Fruit fly (Drosophila melanogaster) whole organism, embryonic: ENCODE data around the gene Sodh2.

Experiments used
- CG10147 ChIP-seq: fragments of 200-800 bp; sonication (Bioruptor generic); optimal IDR thresholded peaks from 2 replicates; lab custom pipeline; 2019; ENCODE audit warnings: missing biosample characterization, mild to moderate bottlenecking, missing genetic modification characterization, moderate library complexity
- CG1024 ChIP-seq: fragments of 200-800 bp; sonication (Bioruptor generic); IDR thresholded peaks from 2 replicates; pipeline ENCODE4 v1.3.6; 2022; ENCODE audit warnings: missing biosample characterization, missing genetic modification characterization
- CG10543 ChIP-seq: fragments of 200-800 bp; sonication (Bioruptor generic); optimal IDR thresholded peaks from 3 replicates; lab custom pipeline; 2017; ENCODE audit warnings: missing biosample characterization, mild to moderate bottlenecking, missing genetic modification characterization, moderate library complexity
- CG11398 ChIP-seq: fragments of 200-800 bp; sonication (Bioruptor generic); optimal IDR thresholded peaks from 2 replicates; lab custom pipeline; 2016; ENCODE audit warnings: missing biosample characterization, missing genetic modification characterization
- CG11456 ChIP-seq: fragments of 200-800 bp; sonication (Bioruptor generic); IDR thresholded peaks from 3 replicates; pipeline ENCODE4 v1.3.6; 2022; ENCODE audit warnings: missing biosample characterization, missing genetic modification characterization
- CG13287 ChIP-seq: fragments of 200-800 bp; sonication (Bioruptor generic); IDR thresholded peaks from 2 replicates; pipeline ENCODE4 v1.3.6; 2022; ENCODE audit warnings: missing biosample characterization, missing genetic modification characterization; ENCODE audit not compliant: partially characterized antibody
- CG13894 ChIP-seq: fragments of 200-800 bp; sonication (Bioruptor generic); optimal IDR thresholded peaks from 3 replicates; lab custom pipeline; 2018; ENCODE audit warnings: missing biosample characterization, mild to moderate bottlenecking, missing genetic modification characterization, moderate library complexity
- CG14860 ChIP-seq: fragments of 200-800 bp; sonication (Bioruptor generic); IDR thresholded peaks from 3 replicates; pipeline ENCODE4 v1.3.6; 2022; ENCODE audit warnings: missing biosample characterization, missing genetic modification characterization; ENCODE audit not compliant: partially characterized antibody
- CG15514 ChIP-seq: fragments of 200-800 bp; sonication (Bioruptor generic); optimal IDR thresholded peaks from 3 replicates; lab custom pipeline; 2017; ENCODE audit warnings: missing biosample characterization, missing genetic modification characterization, mild to moderate bottlenecking, moderate library complexity, missing genetic modification reagents
- CG15601 ChIP-seq: fragments of 200-800 bp; sonication (Bioruptor generic); optimal IDR thresholded peaks from 3 replicates; lab custom pipeline; 2019; ENCODE audit warnings: missing biosample characterization, mild to moderate bottlenecking, missing genetic modification characterization, moderate library complexity
- CG1602 ChIP-seq: fragments of 200-800 bp; sonication (Bioruptor generic); optimal IDR thresholded peaks from 3 replicates; lab custom pipeline; 2016; ENCODE audit warnings: missing biosample characterization, missing genetic modification characterization
- CG1603 ChIP-seq: fragments of 200-800 bp; sonication (Bioruptor generic); optimal IDR thresholded peaks from 2 replicates; lab custom pipeline; 2019; ENCODE audit warnings: missing biosample characterization, mild to moderate bottlenecking, missing genetic modification characterization, moderate library complexity
- CG17361 ChIP-seq: fragments of 200-800 bp; sonication (Bioruptor generic); IDR thresholded peaks from 3 replicates; pipeline ENCODE4 v1.3.6; 2022; ENCODE audit warnings: missing biosample characterization, missing genetic modification characterization
- CG2202 ChIP-seq: fragments of 200-800 bp; sonication (Bioruptor generic); optimal IDR thresholded peaks from 2 replicates; lab custom pipeline; 2018; ENCODE audit warnings: missing biosample characterization, mild to moderate bottlenecking, missing genetic modification characterization
- CG30020 ChIP-seq: fragments of 200-800 bp; optimal IDR thresholded peaks from 2 replicates; lab custom pipeline; 2019; ENCODE audit warnings: missing biosample characterization, mild to moderate bottlenecking, missing genetic modification characterization, moderate library complexity
- D ChIP-seq, 2 experiments: fragments of 200-800 bp in 1 of 2; fragments of >200 bp in 1 of 2; sonication (Bioruptor generic) in 1 of 2; optimal IDR thresholded peaks; 2 replicates in 1 of 2; 3 replicates in 1 of 2; lab custom pipeline; 2017; ENCODE audit warnings: mild to moderate bottlenecking in 1 of 2, missing biosample characterization in 1 of 2, missing genetic modification characterization in 1 of 2, missing genetic modification reagents in 1 of 2
- D19B ChIP-seq: fragments of 200-800 bp; sonication (Bioruptor generic); optimal IDR thresholded peaks from 2 replicates; lab custom pipeline; 2017; ENCODE audit warnings: missing biosample characterization, mild to moderate bottlenecking, missing genetic modification characterization
- E2f1 ChIP-seq: fragments of 200-800 bp; sonication (Bioruptor generic); IDR thresholded peaks from 2 replicates; pipeline ENCODE4 v1.3.6; 2022; ENCODE audit warnings: missing biosample characterization, missing genetic modification characterization
- Hmr ChIP-seq: fragments of 200-800 bp; sonication (Bioruptor generic); optimal IDR thresholded peaks from 3 replicates; lab custom pipeline; 2017; ENCODE audit warnings: mild to moderate bottlenecking, missing biosample characterization, missing genetic modification reagents, missing genetic modification characterization
- MESR4 ChIP-seq: fragments of 200-800 bp; sonication (Bioruptor generic); optimal IDR thresholded peaks from 2 replicates; lab custom pipeline; 2018; ENCODE audit warnings: missing biosample characterization, mild to moderate bottlenecking, missing genetic modification characterization, moderate library complexity
- Mad ChIP-seq: fragments of 200-800 bp; sonication (Bioruptor generic); optimal IDR thresholded peaks from 2 replicates; lab custom pipeline; 2016; ENCODE audit warnings: missing biosample characterization, missing genetic modification characterization
- NC2β ChIP-seq: fragments of 200-800 bp; sonication (Bioruptor generic); optimal IDR thresholded peaks from 2 replicates; lab custom pipeline; 2016; ENCODE audit warnings: missing biosample characterization, missing genetic modification characterization
- Pdp1 ChIP-seq, 2 experiments: fragments of 200-800 bp; sonication (Bioruptor generic); optimal IDR thresholded peaks; 3 replicates each; lab custom pipeline; 2016; ENCODE audit warnings: missing biosample characterization in 2 of 2, missing genetic modification characterization in 2 of 2, mild to moderate bottlenecking in 1 of 2, moderate library complexity in 1 of 2
- Poxn ChIP-seq: fragments of 200-800 bp; sonication (Bioruptor generic); IDR thresholded peaks from 2 replicates; pipeline ENCODE4 v1.3.6; 2022; ENCODE audit warnings: missing biosample characterization, missing genetic modification characterization
- Rx ChIP-seq: fragments of 200-800 bp; sonication (Bioruptor generic); IDR thresholded peaks from 2 replicates; pipeline ENCODE4 v1.3.6; 2022; ENCODE audit warnings: missing biosample characterization, missing genetic modification characterization
- Sox102F ChIP-seq: fragments of 200-800 bp; sonication (Bioruptor generic); optimal IDR thresholded peaks from 2 replicates; lab custom pipeline; 2018; ENCODE audit warnings: missing biosample characterization, mild to moderate bottlenecking, missing genetic modification characterization, moderate library complexity
- Ssrp ChIP-seq: fragments of 200-800 bp; sonication (Bioruptor generic); optimal IDR thresholded peaks from 2 replicates; lab custom pipeline; 2018; ENCODE audit warnings: missing biosample characterization, mild to moderate bottlenecking, missing genetic modification characterization, moderate library complexity
- Usf ChIP-seq: fragments of 200-800 bp; sonication (Bioruptor generic); optimal IDR thresholded peaks from 2 replicates; lab custom pipeline; 2017; ENCODE audit warnings: missing genotype, missing biosample characterization, missing genetic modification characterization
- YL-1 ChIP-seq: fragments of 200-800 bp; sonication (Bioruptor generic); optimal IDR thresholded peaks from 3 replicates; lab custom pipeline; 2017; ENCODE audit warnings: missing biosample characterization, mild to moderate bottlenecking, missing genetic modification characterization
- corto ChIP-seq: fragments of 200-800 bp; sonication (Bioruptor generic); optimal IDR thresholded peaks from 2 replicates; lab custom pipeline; 2016; ENCODE audit warnings: missing biosample characterization, mild to moderate bottlenecking, missing genetic modification characterization, moderate library complexity
- dpn ChIP-seq, 2 experiments: fragments of 200-800 bp; sonication (Bioruptor generic); optimal IDR thresholded peaks; 3 replicates each; lab custom pipeline; 2016; ENCODE audit warnings: missing biosample characterization in 2 of 2, missing genetic modification characterization in 2 of 2
- ftz-f1 ChIP-seq: fragments of 200-800 bp; sonication (Bioruptor generic); optimal IDR thresholded peaks from 2 replicates; lab custom pipeline; 2016; ENCODE audit warnings: missing biosample characterization, missing genetic modification characterization
- gem ChIP-seq: fragments of 200-800 bp; sonication (Bioruptor generic); optimal IDR thresholded peaks from 2 replicates; lab custom pipeline; 2019; ENCODE audit warnings: missing biosample characterization, mild to moderate bottlenecking, missing genetic modification characterization, moderate library complexity
- gt ChIP-seq: fragments of 200-800 bp; sonication (Bioruptor generic); IDR thresholded peaks from 2 replicates; pipeline ENCODE4 v1.3.6; 2022; ENCODE audit warnings: missing biosample characterization, missing genetic modification characterization
- insv ChIP-seq, 2 experiments: fragments of 200-800 bp; sonication (Bioruptor generic); optimal IDR thresholded peaks; 3 replicates each; lab custom pipeline; 2016 to 2018; ENCODE audit warnings: missing biosample characterization in 2 of 2, missing genetic modification characterization in 2 of 2
- ken ChIP-seq: fragments of 200-800 bp; sonication (Bioruptor generic); IDR thresholded peaks from 3 replicates; pipeline ENCODE4 v1.3.6; 2022; ENCODE audit warnings: missing biosample characterization, missing genetic modification characterization
- nom ChIP-seq: fragments of 200-800 bp; sonication (Bioruptor generic); optimal IDR thresholded peaks from 2 replicates; lab custom pipeline; 2017; ENCODE audit warnings: missing biosample characterization, missing genetic modification characterization, mild to moderate bottlenecking, moderate library complexity, missing genetic modification reagents
- otp ChIP-seq: fragments of 200-800 bp; sonication (Bioruptor generic); IDR thresholded peaks from 3 replicates; pipeline ENCODE4, ENCODE4 v1.3.6; 2022; ENCODE audit warnings: missing biosample characterization, missing genetic modification characterization
- pros ChIP-seq: fragments of 200-800 bp; sonication (Bioruptor generic); optimal IDR thresholded peaks from 3 replicates; lab custom pipeline; 2019; ENCODE audit warnings: missing biosample characterization, mild to moderate bottlenecking, missing genetic modification characterization, moderate library complexity
- psq ChIP-seq: fragments of 200-800 bp; sonication (Bioruptor generic); optimal IDR thresholded peaks from 2 replicates; lab custom pipeline; 2017; ENCODE audit warnings: missing biosample characterization, missing genetic modification characterization
- ranshi ChIP-seq: fragments of 200-800 bp; sonication (Bioruptor generic); IDR thresholded peaks from 2 replicates; pipeline ENCODE4 v1.3.6; 2022; ENCODE audit warnings: missing biosample characterization, missing genetic modification characterization
- sd ChIP-seq: fragments of 200-800 bp; sonication (Bioruptor generic); optimal IDR thresholded peaks from 3 replicates; lab custom pipeline; 2018; ENCODE audit warnings: missing biosample characterization, mild to moderate bottlenecking, missing genetic modification characterization, moderate library complexity
- tgo ChIP-seq: fragments of 200-800 bp; sonication (Bioruptor generic); IDR thresholded peaks from 3 replicates; pipeline ENCODE4 v1.3.6; 2022; ENCODE audit warnings: missing biosample characterization, missing genetic modification characterization
- tna ChIP-seq: fragments of 200-800 bp; sonication (Bioruptor generic); IDR thresholded peaks from 2 replicates; pipeline ENCODE4 v1.3.6; 2022; ENCODE audit warnings: missing biosample characterization, missing genetic modification characterization; ENCODE audit not compliant: partially characterized antibody
- ttk ChIP-seq: fragments of 200-800 bp; sonication (Bioruptor generic); IDR thresholded peaks from 2 replicates; pipeline ENCODE4 v2.1.2; 2022; ENCODE audit warnings: missing biosample characterization, missing genetic modification characterization
- wdn ChIP-seq: fragments of 200-800 bp; sonication (Bioruptor generic); IDR thresholded peaks from 2 replicates; pipeline ENCODE4 v1.3.6; 2022; ENCODE audit warnings: missing biosample characterization, missing genetic modification characterization

Sodh2 gene

dm6 chr3R:10875515-10876434 lies at the start of gene Sodh2 (continued):
- TF ChIP-seq CG1024 (GFP tag; lab: Robert Waterston, UW) (0 out of 2 replicates have a peak, but pooled peaks have one; percentile 38), gem (tag; lab: Kevin White, UChicago) (peak; percentile 85), CG13894 (tag; lab: Kevin White, UChicago) (peak; percentile 72), sd (peak; percentile 64), dpn (GFP tag; optimal IDR thresholded peaks at IDR 0.05; lab: Kevin White, UChicago) (peak; percentile 39 to 69), Rx (GFP tag; lab: Robert Waterston, UW) (no peak), Ssrp (peak; percentile 17), E2f1 (GFP tag; lab: Robert Waterston, UW) (0 out of 2 replicates have a peak, but pooled peaks have one; percentile 47), ttk (GFP tag; lab: Robert Waterston, UW) (no peak), Sox102F (peak; percentile 69), CG30020 (tag; lab: Kevin White, UChicago) (peak; percentile 40), psq (GFP tag; lab: Kevin White, UChicago) (no peak), CG1602 (GFP tag; lab: Kevin White, UChicago) (peak; percentile 14), Mad (GFP tag; lab: Kevin White, UChicago) (peak; percentile 49), CG14860 (GFP tag; lab: Robert Waterston, UW) (no peak), Usf (GFP tag; lab: Kevin White, UChicago) (no peak), MESR4 (GFP tag; lab: Kevin White, UChicago) (no peak), NC2β (GFP tag; lab: Kevin White, UChicago) (no peak), D (optimal IDR thresholded peaks at IDR 0.05; lab: Kevin White, UChicago) (no peak), D (GFP tag; optimal IDR thresholded peaks at IDR 0.05; lab: Kevin White, UChicago) (peak; percentile 69), CG10543 (GFP tag; lab: Kevin White, UChicago) (peak; percentile 93), ranshi (GFP tag; lab: Robert Waterston, UW) (peak; percentile 23), gt (GFP tag; lab: Robert Waterston, UW) (no peak), pros (GFP tag; lab: Kevin White, UChicago) (peak; percentile 12), nom (peak; percentile 55), CG10147 (GFP tag; lab: Kevin White, UChicago) (peak; percentile 74), CG1603 (tag; lab: Kevin White, UChicago) (peak; percentile 81), insv (GFP tag; optimal IDR thresholded peaks at IDR 0.05; lab: Kevin White, UChicago) (peak in 1 of 2 experiments; percentile 60), ken (GFP tag; lab: Robert Waterston, UW) (peak; percentile 73), CG11398 (GFP tag; lab: Kevin White, UChicago) (peak; percentile 35), CG11456 (GFP tag; lab: Robert Waterston, UW) (peak; percentile 66; the same call in 2 of the 3 replicates), ftz-f1 (GFP tag; lab: Kevin White, UChicago) (no peak), CG15514 (GFP tag; lab: Kevin White, UChicago) (peak; percentile 85), Poxn (GFP tag; lab: Robert Waterston, UW) (peak; percentile 72), D19B (GFP tag; lab: Kevin White, UChicago) (peak; percentile 59), wdn (GFP tag; lab: Robert Waterston, UW) (peak; percentile 77; the same call in 1 of the 2 replicates), corto (peak; percentile 50), CG17361 (peak; percentile 88), tna (GFP tag; lab: Robert Waterston, UW) (no peak), Pdp1 (GFP tag; optimal IDR thresholded peaks at IDR 0.05; lab: Kevin White, UChicago) (peak; percentile 30 to 59), otp (GFP tag; lab: Robert Waterston, UW) (peak; percentile 37; the same call in 1 of the 3 replicates), CG2202 (tag; lab: Kevin White, UChicago) (peak; percentile 45), tgo (peak; percentile 54; the same call in 1 of the 3 replicates), Hmr (GFP tag; lab: Kevin White, UChicago) (peak; percentile 94), CG15601 (tag; lab: Kevin White, UChicago) (peak; percentile 59), YL-1 (peak; percentile 75), CG13287 (GFP tag; lab: Robert Waterston, UW) (peak; percentile 23; the same call in 1 of the 2 replicates)
